Worm (Caenorhabditis elegans) whole organism, L1 larva: ENCODE data around the gene T14B4.3.

Experiments
- C04F5.9 ChIP-seq: sonication (generic microtip); optimal IDR thresholded peaks from 2 replicates; lab custom pipeline; 2016; ENCODE audit warnings: missing genetic modification characterization, missing compliant biosample characterization
- C16A3.4 ChIP-seq: fragments of 150-350 bp; optimal IDR thresholded peaks from 2 replicates; lab custom pipeline; 2014; ENCODE audit warnings: missing biosample characterization, missing genetic modification characterization
- C34B4.2 ChIP-seq: sonication (generic microtip); optimal IDR thresholded peaks from 2 replicates; lab custom pipeline; 2017; ENCODE audit warnings: mild to moderate bottlenecking, missing genetic modification characterization, missing compliant biosample characterization
- F16B12.6 ChIP-seq: fragments of 150-350 bp; optimal IDR thresholded peaks from 2 replicates; lab custom pipeline; 2014; ENCODE audit warnings: missing biosample characterization, missing genetic modification characterization
- Y116A8C.19 ChIP-seq: sonication (generic microtip); optimal IDR thresholded peaks from 2 replicates; lab custom pipeline; 2016; ENCODE audit warnings: missing compliant biosample characterization, missing genetic modification characterization, borderline replicate concordance
- alr-1 ChIP-seq: fragments of 200-800 bp; sonication (Bioruptor generic); optimal IDR thresholded peaks from 2 replicates; lab custom pipeline; 2018; ENCODE audit warnings: borderline replicate concordance, mild to moderate bottlenecking, missing genetic modification characterization, missing compliant biosample characterization
- ama-1 ChIP-seq: fragments of 150-350 bp; optimal IDR thresholded peaks from 2 replicates; lab custom pipeline; 2014
- ceh-63 ChIP-seq: fragments of 200-800 bp; sonication (Bioruptor generic); optimal IDR thresholded peaks from 2 replicates; lab custom pipeline; 2018; ENCODE audit warnings: mild to moderate bottlenecking, missing genetic modification characterization, missing compliant biosample characterization
- ceh-88 ChIP-seq: fragments of 200-800 bp; sonication (Bioruptor generic); IDR thresholded peaks from 2 replicates; pipeline ENCODE4 v1.3.6; 2022; ENCODE audit warnings: missing genetic modification characterization, missing compliant biosample characterization
- ceh-90 ChIP-seq: sonication (generic microtip); optimal IDR thresholded peaks from 2 replicates; lab custom pipeline; 2016; ENCODE audit warnings: missing genetic modification characterization, missing compliant biosample characterization
- ces-1 ChIP-seq: fragments of 150-350 bp; optimal IDR thresholded peaks from 2 replicates; lab custom pipeline; 2014; ENCODE audit warnings: missing biosample characterization, missing genetic modification reagents, missing genetic modification characterization
- dsc-1 ChIP-seq: sonication (generic microtip); optimal IDR thresholded peaks from 2 replicates; lab custom pipeline; 2016; ENCODE audit warnings: mild to moderate bottlenecking, missing genetic modification characterization, missing compliant biosample characterization
- efl-1 ChIP-seq, 4 experiments: fragments of 150-350 bp; optimal IDR thresholded peaks in 3 of 4; peaks in 1 of 4; 1 replicate in 1 of 4; 2 replicates in 3 of 4; lab custom pipeline; 2014; ENCODE audit warnings: missing biosample characterization in 2 of 4, missing genetic modification characterization in 2 of 4, missing genetic modification reagents in 2 of 4
- egl-13 ChIP-seq: sonication (generic microtip); optimal IDR thresholded peaks from 2 replicates; lab custom pipeline; 2016; ENCODE audit warnings: missing genotype, missing genetic modification reagents, missing genetic modification characterization, missing compliant biosample characterization
- egl-27 ChIP-seq, 2 experiments: fragments of 150-350 bp in 1 of 2; sonication (generic microtip); optimal IDR thresholded peaks; 3 replicates each; lab custom pipeline; 2017 to 2018; ENCODE audit warnings: missing biosample characterization in 2 of 2, missing genetic modification characterization in 2 of 2, missing genetic modification reagents in 2 of 2
- elt-2 ChIP-seq: sonication (generic microtip); optimal IDR thresholded peaks from 2 replicates; lab custom pipeline; 2016; ENCODE audit warnings: missing genetic modification characterization, mild to moderate bottlenecking, inconsistent platforms, missing compliant biosample characterization, missing genetic modification reagents
- fkh-10 ChIP-seq: sonication (generic microtip); optimal IDR thresholded peaks from 2 replicates; lab custom pipeline; 2017; ENCODE audit warnings: missing biosample characterization, missing genetic modification reagents, missing genetic modification characterization
- fkh-8 ChIP-seq: sonication (generic microtip); optimal IDR thresholded peaks from 2 replicates; lab custom pipeline; 2016; ENCODE audit warnings: mild to moderate bottlenecking, missing genetic modification characterization, missing compliant biosample characterization
- hlh-17 ChIP-seq: fragments of 200-800 bp; sonication (Bioruptor generic); optimal IDR thresholded peaks from 2 replicates; lab custom pipeline; 2018; ENCODE audit warnings: missing genetic modification characterization, mild to moderate bottlenecking, missing compliant biosample characterization, moderate library complexity, borderline replicate concordance
- hpl-2 ChIP-seq: fragments of 150-350 bp; optimal IDR thresholded peaks from 2 replicates; lab custom pipeline; 2014; ENCODE audit warnings: missing biosample characterization, missing genetic modification reagents, missing genetic modification characterization
- irx-1 ChIP-seq: sonication (generic microtip); optimal IDR thresholded peaks from 2 replicates; lab custom pipeline; 2016; ENCODE audit warnings: missing genetic modification characterization, missing compliant biosample characterization
- jun-1 ChIP-seq: fragments of 150-350 bp; optimal IDR thresholded peaks from 2 replicates; lab custom pipeline; 2014; ENCODE audit warnings: missing biosample characterization, missing genetic modification reagents, missing genetic modification characterization
- lin-13 ChIP-seq: fragments of 150-350 bp; optimal IDR thresholded peaks from 2 replicates; lab custom pipeline; 2014; ENCODE audit warnings: missing biosample characterization, missing genetic modification reagents, missing genetic modification characterization
- lin-39 ChIP-seq: fragments of 150-350 bp; optimal IDR thresholded peaks from 2 replicates; lab custom pipeline; 2014; ENCODE audit warnings: missing biosample characterization, missing genetic modification reagents, missing genetic modification characterization
- mab-9 ChIP-seq: fragments of 200-800 bp; sonication (Bioruptor generic); IDR thresholded peaks from 2 replicates; pipeline ENCODE4 v1.3.6; 2022; ENCODE audit warnings: missing genetic modification reagents, missing genetic modification characterization, missing compliant biosample characterization
- mdl-1 ChIP-seq, 2 experiments: fragments of 150-350 bp; optimal IDR thresholded peaks; 2 replicates each; lab custom pipeline; 2014 to 2017; ENCODE audit warnings: missing biosample characterization in 2 of 2, missing genetic modification characterization in 2 of 2, inconsistent platforms in 1 of 2
- mef-2 ChIP-seq: fragments of 150-350 bp; optimal IDR thresholded peaks from 2 replicates; lab custom pipeline; 2014; ENCODE audit warnings: missing biosample characterization, missing genetic modification characterization
- mep-1 ChIP-seq: fragments of 150-350 bp; optimal IDR thresholded peaks from 2 replicates; lab custom pipeline; 2014; ENCODE audit warnings: missing biosample characterization, missing genetic modification characterization
- nhr-11 ChIP-seq: fragments of 150-350 bp; optimal IDR thresholded peaks from 2 replicates; lab custom pipeline; 2014; ENCODE audit warnings: missing biosample characterization, missing genetic modification characterization
- nhr-12 ChIP-seq: sonication (generic microtip); optimal IDR thresholded peaks from 2 replicates; lab custom pipeline; 2017; ENCODE audit warnings: missing biosample characterization, missing genetic modification characterization
- nhr-19 ChIP-seq: fragments of 200-800 bp; sonication (Bioruptor generic); conservative IDR thresholded peaks from 2 replicates; pipeline ENCODE4 v1.3.6; 2022; ENCODE audit warnings: missing genetic modification characterization, missing compliant biosample characterization
- nhr-237 ChIP-seq: fragments of 150-350 bp; optimal IDR thresholded peaks from 2 replicates; lab custom pipeline; 2014; ENCODE audit warnings: missing biosample characterization, missing genetic modification characterization
- nhr-47 ChIP-seq: sonication (generic microtip); optimal IDR thresholded peaks from 2 replicates; lab custom pipeline; 2016; ENCODE audit warnings: mild to moderate bottlenecking, missing genetic modification characterization, moderate library complexity, missing compliant biosample characterization
- nhr-76 ChIP-seq: sonication (generic microtip); optimal IDR thresholded peaks from 2 replicates; lab custom pipeline; 2017; ENCODE audit warnings: missing biosample characterization, missing genetic modification characterization
- nhr-84 ChIP-seq: sonication (generic microtip); optimal IDR thresholded peaks from 2 replicates; lab custom pipeline; 2017; ENCODE audit warnings: missing biosample characterization, missing genetic modification characterization
- nhr-85 ChIP-seq: sonication (generic microtip); peaks from one replicate; lab custom pipeline; 2016; ENCODE audit warnings: missing genetic modification characterization, inconsistent platforms, missing compliant biosample characterization
- pag-3 ChIP-seq: sonication (generic microtip); optimal IDR thresholded peaks from 2 replicates; lab custom pipeline; 2017; ENCODE audit warnings: missing genetic modification characterization, mild to moderate bottlenecking, missing compliant biosample characterization, antibody characterized with exemption, borderline replicate concordance; ENCODE audit not compliant: insufficient read depth
- pax-3 ChIP-seq: fragments of 200-800 bp; sonication (Bioruptor generic); optimal IDR thresholded peaks from 2 replicates; lab custom pipeline; 2018; ENCODE audit warnings: mild to moderate bottlenecking, missing genetic modification characterization, moderate library complexity, missing compliant biosample characterization
- pqm-1 ChIP-seq: sonication (generic microtip); optimal IDR thresholded peaks from 3 replicates; lab custom pipeline; 2017; ENCODE audit warnings: missing biosample characterization, missing genetic modification characterization
- rnt-1 ChIP-seq: sonication (generic microtip); optimal IDR thresholded peaks from 2 replicates; lab custom pipeline; 2016; ENCODE audit warnings: mild to moderate bottlenecking, missing genetic modification characterization, moderate library complexity, missing compliant biosample characterization
- skn-1 ChIP-seq: fragments of 150-350 bp; optimal IDR thresholded peaks from 2 replicates; lab custom pipeline; 2014; ENCODE audit warnings: missing biosample characterization, missing genetic modification characterization
- snpc-4 ChIP-seq: fragments of 150-350 bp; optimal IDR thresholded peaks from 2 replicates; lab custom pipeline; 2014; ENCODE audit warnings: missing biosample characterization, missing genetic modification characterization
- sox-4 ChIP-seq: sonication (generic microtip); optimal IDR thresholded peaks from 2 replicates; lab custom pipeline; 2016; ENCODE audit warnings: missing genetic modification characterization, missing compliant biosample characterization
- sptf-1 ChIP-seq: fragments of 150-350 bp; optimal IDR thresholded peaks from 2 replicates; lab custom pipeline; 2014; ENCODE audit warnings: missing biosample characterization, missing genetic modification characterization
- sup-37 ChIP-seq: fragments of 200-800 bp; sonication (Bioruptor generic); optimal IDR thresholded peaks from 2 replicates; lab custom pipeline; 2018; ENCODE audit warnings: mild to moderate bottlenecking, missing genetic modification characterization, missing compliant biosample characterization
- swsn-7 ChIP-seq: sonication (generic microtip); optimal IDR thresholded peaks from 2 replicates; lab custom pipeline; 2016; ENCODE audit warnings: missing genetic modification characterization, missing compliant biosample characterization
- tlp-1 ChIP-seq: fragments of 150-350 bp; optimal IDR thresholded peaks from 2 replicates; lab custom pipeline; 2014; ENCODE audit warnings: missing biosample characterization, missing genetic modification characterization
- unc-30 ChIP-seq: sonication (generic microtip); optimal IDR thresholded peaks from 2 replicates; lab custom pipeline; 2017; ENCODE audit warnings: missing biosample characterization, missing genetic modification characterization
- unc-62 ChIP-seq: fragments of 150-350 bp; optimal IDR thresholded peaks from 2 replicates; lab custom pipeline; 2014; ENCODE audit warnings: missing biosample characterization, missing genetic modification reagents, missing genetic modification characterization
- unc-86 ChIP-seq: sonication (generic microtip); optimal IDR thresholded peaks from 2 replicates; lab custom pipeline; 2016; ENCODE audit warnings: missing genetic modification characterization, missing compliant biosample characterization
- unc-98 ChIP-seq: fragments of 200-800 bp; sonication (Bioruptor generic); IDR thresholded peaks from 2 replicates; pipeline ENCODE4 v1.3.6; 2022; ENCODE audit warnings: missing genetic modification characterization, missing compliant biosample characterization
- vab-15 ChIP-seq: sonication (generic microtip); optimal IDR thresholded peaks from 2 replicates; lab custom pipeline; 2017; ENCODE audit warnings: missing genotype, mild to moderate bottlenecking, missing genetic modification characterization, missing compliant biosample characterization
- xbp-1 ChIP-seq: sonication (generic microtip); optimal IDR thresholded peaks from 2 replicates; lab custom pipeline; 2016; ENCODE audit warnings: missing genetic modification characterization, missing compliant biosample characterization
- zag-1 ChIP-seq: fragments of 150-350 bp; optimal IDR thresholded peaks from 2 replicates; lab custom pipeline; 2014; ENCODE audit warnings: missing biosample characterization, missing genetic modification characterization

T14B4.3 gene

DNA sequence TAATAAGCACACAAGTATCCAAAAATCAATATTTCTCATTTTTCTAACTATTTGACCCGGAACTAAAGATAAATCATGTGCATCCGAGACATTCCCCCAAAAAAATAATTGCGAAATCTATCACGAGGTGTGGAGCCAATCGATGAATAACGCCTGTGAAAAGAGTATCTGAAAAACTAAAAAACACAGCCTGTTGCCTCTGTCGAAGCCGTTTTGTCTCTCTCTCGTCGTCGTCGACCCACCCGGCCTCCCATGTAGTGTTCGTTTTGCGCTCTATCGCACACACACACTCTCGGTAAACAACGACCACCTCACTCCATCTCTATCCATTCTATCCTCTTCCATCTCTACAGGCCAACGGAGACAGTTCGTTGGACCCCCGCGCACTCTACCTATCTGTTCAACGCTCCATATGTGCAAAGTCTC, 48.0 kb downstream of the T14B4.3 start (continued):
- TF ChIP-seq nhr-47 (tag; lab: Kevin White, UChicago): peak; percentile 65
- no peak for TF ChIP-seq nhr-76 (tag; lab: Kevin White, UChicago)
- peak; percentile 84 for TF ChIP-seq fkh-8 (tag; lab: Kevin White, UChicago)
- TF ChIP-seq pax-3 (tag; lab: Kevin White, UChicago): peak; percentile 70
- TF ChIP-seq Y116A8C.19 (tag; lab: Kevin White, UChicago): no peak
- TF ChIP-seq nhr-237: no peak
- TF ChIP-seq F16B12.6 (tag; lab: Kevin White, UChicago): no peak
- no peak for TF ChIP-seq sox-4 (tag; lab: Kevin White, UChicago)
- TF ChIP-seq alr-1 (tag; lab: Kevin White, UChicago): no peak
- TF ChIP-seq hlh-17 (GFP tag; lab: Kevin White, UChicago): no peak
- no peak for TF ChIP-seq sptf-1 (tag; lab: Kevin White, UChicago)
- peak in 1 of 2 experiments; percentile 17 for TF ChIP-seq mdl-1 (tag; optimal IDR thresholded peaks at IDR 0.05; lab: Kevin White, UChicago)
- no peak for TF ChIP-seq unc-62 (GFP tag; lab: Kevin White, UChicago)
- no peak for TF ChIP-seq zag-1 (tag; lab: Kevin White, UChicago)
- TF ChIP-seq hpl-2 (GFP tag; lab: Kevin White, UChicago): no peak
- TF ChIP-seq nhr-11 (tag; lab: Kevin White, UChicago): no peak
- TF ChIP-seq unc-30: no peak
- peak; percentile 50 for TF ChIP-seq mep-1 (tag; lab: Kevin White, UChicago)
- TF ChIP-seq dsc-1: no peak
- TF ChIP-seq ces-1 (GFP tag; lab: Kevin White, UChicago): no peak
- TF ChIP-seq C04F5.9 (tag; lab: Kevin White, UChicago): no peak
- TF ChIP-seq C16A3.4 (tag; lab: Kevin White, UChicago): peak; percentile 36
- TF ChIP-seq swsn-7 (tag; lab: Kevin White, UChicago): peak; percentile 37
- TF ChIP-seq rnt-1: peak; percentile 55
- no peak for TF ChIP-seq lin-13 (GFP tag; lab: Kevin White, UChicago)
- peak; percentile 7 for TF ChIP-seq xbp-1 (tag; lab: Kevin White, UChicago)
- TF ChIP-seq ceh-88 (GFP tag; lab: Robert Waterston, UW): no peak
- peak; percentile 1 for TF ChIP-seq fkh-10 (GFP tag; lab: Kevin White, UChicago)
- peak; percentile 16 for TF ChIP-seq irx-1 (tag; lab: Kevin White, UChicago)
- TF ChIP-seq pqm-1: no peak
- TF ChIP-seq mef-2 (tag; lab: Kevin White, UChicago): no peak
- no peak; the same call in 1 of the 2 replicates for TF ChIP-seq nhr-19 (GFP tag; lab: Robert Waterston, UW)
- TF ChIP-seq egl-13 (tag; lab: Kevin White, UChicago): peak; percentile 56
- no peak for TF ChIP-seq unc-98 (GFP tag; lab: Robert Waterston, UW)
- no peak for TF ChIP-seq tlp-1 (tag; lab: Kevin White, UChicago)
- no peak for TF ChIP-seq mab-9 (GFP tag; lab: Robert Waterston, UW)
- no peak for TF ChIP-seq egl-27 (tag; optimal IDR thresholded peaks at IDR 0.05; lab: Kevin White, UChicago)
- TF ChIP-seq unc-86: peak; percentile 32
- TF ChIP-seq ceh-63: no peak
- no peak for TF ChIP-seq pag-3
- TF ChIP-seq jun-1 (tag; lab: Kevin White, UChicago): peak; percentile 51
- peak; percentile 31 to 43 for TF ChIP-seq efl-1 (optimal IDR thresholded peaks at IDR 0.05; lab: Kevin White, UChicago)
- peak; percentile 42 to 90 for TF ChIP-seq efl-1 (GFP tag; optimal IDR thresholded peaks at IDR 0.05 in 1 of 2; lab: Kevin White, UChicago)
- no peak for TF ChIP-seq ama-1 (lab: Kevin White, UChicago)
- TF ChIP-seq ceh-90 (tag; lab: Kevin White, UChicago): no peak
- TF ChIP-seq sup-37: no peak
- peak; percentile 40 for TF ChIP-seq snpc-4
- peak; percentile 20 for TF ChIP-seq nhr-85 (tag; lab: Kevin White, UChicago)
- no peak for TF ChIP-seq nhr-12
- no peak for TF ChIP-seq nhr-84 (tag; lab: Kevin White, UChicago)
- TF ChIP-seq elt-2 (tag; lab: Kevin White, UChicago): no peak
- no peak for TF ChIP-seq C34B4.2 (tag; lab: Kevin White, UChicago)
- TF ChIP-seq vab-15 (tag; lab: Kevin White, UChicago): no peak
- peak; percentile 65 for TF ChIP-seq skn-1 (tag; lab: Kevin White, UChicago)
- peak; percentile 15 for TF ChIP-seq lin-39 (tag; lab: Kevin White, UChicago)
